Fruit fly (Drosophila melanogaster) whole organism, embryonic: Measurements from ENCODE around the gene CG5568.

ENCODE experiments used
- Atf-2 ChIP-seq: fragments of 200-800 bp; sonication (Bioruptor generic); optimal IDR thresholded peaks from 2 replicates; lab custom pipeline; 2016; ENCODE audit warnings: missing biosample characterization, missing genetic modification characterization
- Atf3 ChIP-seq: fragments of 200-800 bp; sonication (Bioruptor generic); optimal IDR thresholded peaks from 3 replicates; lab custom pipeline; 2016; ENCODE audit warnings: missing biosample characterization, missing genetic modification characterization
- C15 ChIP-seq: fragments of 200-800 bp; sonication (Bioruptor generic); IDR thresholded peaks from 3 replicates; pipeline ENCODE4 v1.3.6; 2022; ENCODE audit warnings: missing biosample characterization, missing genetic modification characterization
- CG10321 ChIP-seq: fragments of 200-800 bp; sonication (Bioruptor generic); IDR thresholded peaks from 2 replicates; pipeline ENCODE4 v1.3.6; 2022; ENCODE audit warnings: missing biosample characterization, missing genetic modification characterization
- CG10366 ChIP-seq: fragments of 200-800 bp; sonication (Bioruptor generic); IDR thresholded peaks from 2 replicates; pipeline ENCODE4 v1.3.6; 2022; ENCODE audit warnings: missing biosample characterization, missing genetic modification characterization
- CG12744 ChIP-seq: fragments of 200-800 bp; sonication (Bioruptor generic); optimal IDR thresholded peaks from 2 replicates; lab custom pipeline; 2016; ENCODE audit warnings: missing biosample characterization, missing genetic modification characterization
- CG13624 ChIP-seq: fragments of 200-800 bp; sonication (Bioruptor generic); optimal IDR thresholded peaks from 2 replicates; lab custom pipeline; 2016; ENCODE audit warnings: missing biosample characterization, missing genetic modification characterization
- CG1529 ChIP-seq: fragments of 200-800 bp; sonication (Bioruptor generic); optimal IDR thresholded peaks from 3 replicates; lab custom pipeline; 2018; ENCODE audit warnings: missing biosample characterization, missing genetic modification characterization
- CG1602 ChIP-seq: fragments of 200-800 bp; sonication (Bioruptor generic); optimal IDR thresholded peaks from 3 replicates; lab custom pipeline; 2016; ENCODE audit warnings: missing biosample characterization, missing genetic modification characterization
- CG17912 ChIP-seq: fragments of 200-800 bp; sonication (Bioruptor generic); optimal IDR thresholded peaks from 2 replicates; lab custom pipeline; 2018; ENCODE audit warnings: missing biosample characterization, mild to moderate bottlenecking, missing genetic modification characterization
- CG1792 ChIP-seq: fragments of 200-800 bp; sonication (Bioruptor generic); optimal IDR thresholded peaks from 2 replicates; lab custom pipeline; 2016; ENCODE audit warnings: missing biosample characterization, missing genetic modification characterization
- CG2116 ChIP-seq: fragments of 200-800 bp; sonication (Bioruptor generic); optimal IDR thresholded peaks from 3 replicates; lab custom pipeline; 2018; ENCODE audit warnings: missing biosample characterization, mild to moderate bottlenecking, missing genetic modification characterization
- CG31388 ChIP-seq: fragments of 200-800 bp; sonication (Bioruptor generic); optimal IDR thresholded peaks from 2 replicates; lab custom pipeline; 2016; ENCODE audit warnings: missing biosample characterization, missing genetic modification characterization
- CG32767 ChIP-seq: fragments of 200-800 bp; sonication (Bioruptor generic); IDR thresholded peaks from 2 replicates; pipeline ENCODE4 v1.3.6; 2022; ENCODE audit warnings: missing biosample characterization, missing genetic modification characterization
- CG3281 ChIP-seq: fragments of 200-800 bp; sonication (Bioruptor generic); optimal IDR thresholded peaks from 3 replicates; lab custom pipeline; 2017; ENCODE audit warnings: missing biosample characterization, mild to moderate bottlenecking, missing genetic modification characterization
- CG33557 ChIP-seq: fragments of 200-800 bp; sonication (Bioruptor generic); optimal IDR thresholded peaks from 2 replicates; lab custom pipeline; 2019; ENCODE audit warnings: missing biosample characterization, mild to moderate bottlenecking, missing genetic modification characterization, moderate library complexity
- CG34422 ChIP-seq: fragments of 200-800 bp; sonication (Bioruptor generic); IDR thresholded peaks from 3 replicates; pipeline ENCODE4 v1.3.6; 2022; ENCODE audit warnings: missing biosample characterization, missing genetic modification characterization
- CG3838 ChIP-seq: fragments of 200-800 bp; sonication (Bioruptor generic); optimal IDR thresholded peaks from 3 replicates; lab custom pipeline; 2016; ENCODE audit warnings: missing biosample characterization, missing genetic modification characterization
- CG3995 ChIP-seq: fragments of 200-800 bp; sonication (Bioruptor generic); optimal IDR thresholded peaks from 3 replicates; lab custom pipeline; 2016; ENCODE audit warnings: missing biosample characterization, missing genetic modification characterization
- CG4404 ChIP-seq: fragments of 200-800 bp; sonication (Bioruptor generic); IDR thresholded peaks from 2 replicates; pipeline ENCODE4 v1.3.6; 2022; ENCODE audit warnings: missing biosample characterization, missing genetic modification characterization
- CG6175 ChIP-seq: fragments of 200-800 bp; sonication (Bioruptor generic); IDR thresholded peaks from 3 replicates; pipeline ENCODE4 v1.3.6; 2022; ENCODE audit warnings: missing biosample characterization, missing genetic modification characterization
- CG6683 ChIP-seq: fragments of 200-800 bp; sonication (Bioruptor generic); optimal IDR thresholded peaks from 2 replicates; lab custom pipeline; 2017; ENCODE audit warnings: missing biosample characterization, mild to moderate bottlenecking, missing genetic modification characterization, missing genetic modification reagents
- CG8765 ChIP-seq: fragments of 200-800 bp; sonication (Bioruptor generic); IDR thresholded peaks from 2 replicates; pipeline ENCODE4 v1.3.6; 2022; ENCODE audit warnings: missing biosample characterization, missing genetic modification characterization
- Drgx ChIP-seq: fragments of 200-800 bp; sonication (Bioruptor generic); IDR thresholded peaks from 2 replicates; pipeline ENCODE4 v1.3.6; 2022; ENCODE audit warnings: missing biosample characterization, missing genetic modification characterization
- E2f1 ChIP-seq: fragments of 200-800 bp; sonication (Bioruptor generic); IDR thresholded peaks from 2 replicates; pipeline ENCODE4 v1.3.6; 2022; ENCODE audit warnings: missing biosample characterization, missing genetic modification characterization
- Eip74EF ChIP-seq, 2 experiments: fragments of 200-800 bp in 1 of 2; fragments of >200 bp in 1 of 2; sonication (Bioruptor generic) in 1 of 2; optimal IDR thresholded peaks; 2 replicates each; lab custom pipeline; 2017 to 2019; ENCODE audit warnings: missing biosample characterization in 2 of 2, missing genetic modification characterization in 2 of 2, mild to moderate bottlenecking in 1 of 2, moderate library complexity in 1 of 2
- Elba2 ChIP-seq: fragments of 200-800 bp; sonication (Bioruptor generic); optimal IDR thresholded peaks from 3 replicates; lab custom pipeline; 2016; ENCODE audit warnings: missing biosample characterization, missing genetic modification characterization
- Ets65A ChIP-seq: fragments of 200-800 bp; sonication (Bioruptor generic); peaks from one replicate; lab custom pipeline; 2016; ENCODE audit warnings: missing biosample characterization, missing genetic modification characterization
- Gug ChIP-seq: fragments of 200-800 bp; sonication (Bioruptor generic); IDR thresholded peaks from 4 replicates; pipeline ENCODE4 v1.3.6; 2022; ENCODE audit warnings: missing biosample characterization, missing genetic modification characterization
- HmgD ChIP-seq: fragments of 200-800 bp; sonication (Bioruptor generic); optimal IDR thresholded peaks from 3 replicates; lab custom pipeline; 2016; ENCODE audit warnings: missing biosample characterization, missing genetic modification characterization
- Jarid2 ChIP-seq: fragments of 200-800 bp; sonication (Bioruptor generic); optimal IDR thresholded peaks from 3 replicates; lab custom pipeline; 2017; ENCODE audit warnings: mild to moderate bottlenecking, missing biosample characterization, missing genetic modification reagents, missing genetic modification characterization
- Mrtf ChIP-seq: fragments of 200-800 bp; sonication (Bioruptor generic); IDR thresholded peaks from 3 replicates; pipeline ENCODE4 v1.3.6; 2022; ENCODE audit warnings: missing biosample characterization, missing genetic modification characterization
- Oaz ChIP-seq: fragments of 200-800 bp; sonication (Bioruptor generic); IDR thresholded peaks from 2 replicates; pipeline ENCODE4 v1.3.6; 2022; ENCODE audit warnings: missing biosample characterization, missing genetic modification characterization
- Poxn ChIP-seq: fragments of 200-800 bp; sonication (Bioruptor generic); IDR thresholded peaks from 2 replicates; pipeline ENCODE4 v1.3.6; 2022; ENCODE audit warnings: missing biosample characterization, missing genetic modification characterization
- Side ChIP-seq: fragments of 200-800 bp; sonication (Bioruptor generic); optimal IDR thresholded peaks from 2 replicates; lab custom pipeline; 2016; ENCODE audit warnings: missing biosample characterization, missing genetic modification characterization
- Sox102F ChIP-seq: fragments of 200-800 bp; sonication (Bioruptor generic); optimal IDR thresholded peaks from 2 replicates; lab custom pipeline; 2018; ENCODE audit warnings: missing biosample characterization, mild to moderate bottlenecking, missing genetic modification characterization, moderate library complexity
- Spps ChIP-seq: fragments of 200-800 bp; sonication (Bioruptor generic); optimal IDR thresholded peaks from 2 replicates; lab custom pipeline; 2018; ENCODE audit warnings: missing biosample characterization, mild to moderate bottlenecking, missing genetic modification characterization
- ap ChIP-seq: fragments of 200-800 bp; sonication (Bioruptor generic); IDR thresholded peaks from 2 replicates; pipeline ENCODE4 v1.3.6; 2022; ENCODE audit warnings: missing biosample characterization, missing genetic modification characterization
- br ChIP-seq: fragments of >200 bp; optimal IDR thresholded peaks from 2 replicates; lab custom pipeline; 2017
- chif ChIP-seq, 2 experiments: fragments of 200-800 bp; sonication (Bioruptor generic); optimal IDR thresholded peaks; 3 replicates each; lab custom pipeline; 2016; ENCODE audit warnings: missing biosample characterization in 2 of 2, missing genetic modification characterization in 2 of 2
- emc ChIP-seq: fragments of 200-800 bp; sonication (Bioruptor generic); optimal IDR thresholded peaks from 2 replicates; lab custom pipeline; 2016; ENCODE audit warnings: missing biosample characterization, missing genetic modification characterization
- eyg ChIP-seq: fragments of 200-800 bp; sonication (Bioruptor generic); optimal IDR thresholded peaks from 3 replicates; lab custom pipeline; 2016; ENCODE audit warnings: missing biosample characterization, missing genetic modification characterization
- fd96Cb ChIP-seq: fragments of 200-800 bp; sonication (Bioruptor generic); optimal IDR thresholded peaks from 2 replicates; lab custom pipeline; 2018; ENCODE audit warnings: missing biosample characterization, mild to moderate bottlenecking, missing genetic modification characterization, moderate library complexity
- ftz-f1 ChIP-seq: fragments of 200-800 bp; sonication (Bioruptor generic); optimal IDR thresholded peaks from 2 replicates; lab custom pipeline; 2016; ENCODE audit warnings: missing biosample characterization, missing genetic modification characterization
- gsb-n ChIP-seq: fragments of 200-800 bp; sonication (Bioruptor generic); optimal IDR thresholded peaks from 3 replicates; lab custom pipeline; 2018; ENCODE audit warnings: missing biosample characterization, mild to moderate bottlenecking, missing genetic modification characterization
- insv ChIP-seq, 2 experiments: fragments of 200-800 bp; sonication (Bioruptor generic); optimal IDR thresholded peaks; 3 replicates each; lab custom pipeline; 2016 to 2018; ENCODE audit warnings: missing biosample characterization in 2 of 2, missing genetic modification characterization in 2 of 2
- klu ChIP-seq: fragments of 200-800 bp; sonication (Bioruptor generic); IDR thresholded peaks from 2 replicates; pipeline ENCODE4 v1.3.6; 2022; ENCODE audit warnings: missing biosample characterization, missing genetic modification characterization
- phol ChIP-seq: fragments of 200-800 bp; sonication (Bioruptor generic); optimal IDR thresholded peaks from 3 replicates; lab custom pipeline; 2018; ENCODE audit warnings: missing biosample characterization, mild to moderate bottlenecking, missing genetic modification characterization, moderate library complexity
- sna ChIP-seq: fragments of 200-800 bp; sonication (Bioruptor generic); IDR thresholded peaks from 2 replicates; pipeline ENCODE4 v1.3.6; 2022; ENCODE audit warnings: missing biosample characterization, missing genetic modification characterization; ENCODE audit not compliant: partially characterized antibody
- sob ChIP-seq: fragments of 200-800 bp; sonication (Bioruptor generic); IDR thresholded peaks from 2 replicates; pipeline ENCODE4 v1.3.6; 2022; ENCODE audit warnings: missing biosample characterization, missing genetic modification characterization
- tap ChIP-seq: fragments of 200-800 bp; optimal IDR thresholded peaks from 3 replicates; lab custom pipeline; 2019; ENCODE audit warnings: missing biosample characterization, mild to moderate bottlenecking, missing genetic modification characterization, moderate library complexity
- tup ChIP-seq: fragments of 200-800 bp; sonication (Bioruptor generic); optimal IDR thresholded peaks from 2 replicates; lab custom pipeline; 2016; ENCODE audit warnings: missing biosample characterization, mild to moderate bottlenecking, missing genetic modification characterization, moderate library complexity
- unpg ChIP-seq: fragments of 200-800 bp; sonication (Bioruptor generic); optimal IDR thresholded peaks from 3 replicates; lab custom pipeline; 2018; ENCODE audit warnings: missing biosample characterization, mild to moderate bottlenecking, missing genetic modification characterization, moderate library complexity
- yki ChIP-seq: fragments of >200 bp; optimal IDR thresholded peaks from 3 replicates; lab custom pipeline; 2018

The CG5568 gene

dm6 chr3L:5856919-5857318, 14.4 kb upstream of the CG5568 start (continued):
- TF ChIP-seq CG3838 (GFP tag; lab: Kevin White, UChicago) (no peak), CG33557 (GFP tag; lab: Kevin White, UChicago) (peak; percentile 73), chif (GFP tag; optimal IDR thresholded peaks at IDR 0.05; lab: Kevin White, UChicago) (peak; percentile 34 to 80), Spps (tag; lab: Kevin White, UChicago) (peak; percentile 24), Atf-2 (peak; percentile 32), Oaz (GFP tag; lab: Robert Waterston, UW) (no peak), tap (no peak), Eip74EF (GFP tag; optimal IDR thresholded peaks at IDR 0.05; lab: Kevin White, UChicago) (no peak), sob (GFP tag; lab: Robert Waterston, UW) (no peak), phol (tag; lab: Kevin White, UChicago) (peak; percentile 62), CG13624 (GFP tag; lab: Kevin White, UChicago) (no peak), Gug (GFP tag; lab: Robert Waterston, UW) (no peak), CG10321 (GFP tag; lab: Robert Waterston, UW) (no peak), Mrtf (GFP tag; lab: Robert Waterston, UW) (no peak), HmgD (GFP tag; lab: Kevin White, UChicago) (no peak), br (no peak), tup (GFP tag; lab: Kevin White, UChicago) (no peak), E2f1 (GFP tag; lab: Robert Waterston, UW) (no peak), insv (GFP tag; optimal IDR thresholded peaks at IDR 0.05; lab: Kevin White, UChicago) (no peak), yki (lab: Kevin White, UChicago) (no peak), Poxn (GFP tag; lab: Robert Waterston, UW) (no peak), CG10366 (GFP tag; lab: Robert Waterston, UW) (no peak), CG6683 (GFP tag; lab: Kevin White, UChicago) (no peak), ftz-f1 (GFP tag; lab: Kevin White, UChicago) (no peak), CG17912 (GFP tag; lab: Kevin White, UChicago) (no peak), Jarid2 (GFP tag; lab: Kevin White, UChicago) (no peak), CG4404 (GFP tag; lab: Robert Waterston, UW) (peak; percentile 87), C15 (GFP tag; lab: Robert Waterston, UW) (no peak), unpg (GFP tag; lab: Kevin White, UChicago) (no peak), CG3281 (GFP tag; lab: Kevin White, UChicago) (no peak), CG8765 (GFP tag; lab: Robert Waterston, UW) (peak; percentile 81), Ets65A (GFP tag; lab: Kevin White, UChicago) (peak; percentile 4), gsb-n (tag; lab: Kevin White, UChicago) (peak; percentile 37), CG1602 (GFP tag; lab: Kevin White, UChicago) (peak; percentile 43), CG6175 (GFP tag; lab: Robert Waterston, UW) (no peak), fd96Cb (tag; lab: Kevin White, UChicago) (no peak), ap (GFP tag; lab: Robert Waterston, UW) (no peak), eyg (GFP tag; lab: Kevin White, UChicago) (no peak), CG34422 (GFP tag; lab: Robert Waterston, UW) (no peak), Atf3 (GFP tag; lab: Kevin White, UChicago) (peak; percentile 47), emc (no peak), klu (GFP tag; lab: Robert Waterston, UW) (no peak), Side (GFP tag; lab: Kevin White, UChicago) (peak; percentile 48), Elba2 (GFP tag; lab: Kevin White, UChicago) (peak; percentile 77), CG31388 (GFP tag; lab: Kevin White, UChicago) (no peak), CG1792 (GFP tag; lab: Kevin White, UChicago) (no peak), CG3995 (GFP tag; lab: Kevin White, UChicago) (no peak), CG2116 (peak; percentile 13), Drgx (no peak), CG1529 (GFP tag; lab: Kevin White, UChicago) (no peak), Sox102F (GFP tag; lab: Kevin White, UChicago) (no peak), CG32767 (GFP tag; lab: Robert Waterston, UW) (no peak), CG12744 (GFP tag; lab: Kevin White, UChicago) (no peak), sna (GFP tag; lab: Robert Waterston, UW) (no peak)
